Worm (Caenorhabditis elegans): Measurements from ENCODE around the gene ZK688.1.

The ZK688.1 gene

ce11 chrIII:7866189-7866588, 43.2 kb upstream of the ZK688.1 start, which contains the start of gene cup-4:
TSS of gene cup-4 (plus strand) at chrIII:7866489.
- no peak for TF ChIP-seq ets-4 (tag; optimal IDR thresholded peaks at IDR 0.05)
- TF ChIP-seq ceh-2 (tag; optimal IDR thresholded peaks at IDR 0.05) = no peak
- no peak for TF ChIP-seq ceh-6 (GFP tag; optimal IDR thresholded peaks at IDR 0.05)
- no peak for TF ChIP-seq nfya-1 (tag; optimal IDR thresholded peaks at IDR 0.05)
- no peak for TF ChIP-seq ztf-16 (tag; optimal IDR thresholded peaks at IDR 0.05)
- no peak for TF ChIP-seq ceh-19 (GFP tag; optimal IDR thresholded peaks at IDR 0.05)

ce11 chrIII:7872776-7873175, 36.6 kb upstream of the ZK688.1 start:
- no peak for TF ChIP-seq unc-3 (GFP tag; conservative IDR thresholded peaks at IDR 0.05)
- TF ChIP-seq unc-3 (tag; optimal IDR thresholded peaks at IDR 0.05) = no peak
- TF ChIP-seq pha-4 (tag; optimal IDR thresholded peaks at IDR 0.05) = no peak
- no peak for TF ChIP-seq Y22D7AL.16 (tag; optimal IDR thresholded peaks at IDR 0.05)
- no peak for TF ChIP-seq ceh-34 (tag; optimal IDR thresholded peaks at IDR 0.05)
- TF ChIP-seq dve-1 (tag; optimal IDR thresholded peaks at IDR 0.05) = no peak
- TF ChIP-seq che-1 (tag; optimal IDR thresholded peaks at IDR 0.05) = no peak

ce11 chrIII:7873481-7873880, 35.9 kb upstream of the ZK688.1 start, which contains the start of gene tyr-1:
TSS of gene tyr-1 (plus strand) at chrIII:7873781.
- TF ChIP-seq nhr-232 (tag; optimal IDR thresholded peaks at IDR 0.05) (no peak), elt-2 (tag; optimal IDR thresholded peaks at IDR 0.05) (no peak), ceh-22 (tag; optimal IDR thresholded peaks at IDR 0.05) (no peak), madf-2 (tag; optimal IDR thresholded peaks at IDR 0.05) (no peak), ceh-9 (tag; optimal IDR thresholded peaks at IDR 0.05) (no peak), K09A11.1 (tag; optimal IDR thresholded peaks at IDR 0.05; ENCODE audit: insufficient read depth) (no peak)

- TF ChIP-seq pax-1 (tag; optimal IDR thresholded peaks at IDR 0.05) (no peak), pag-3 (tag; optimal IDR thresholded peaks at IDR 0.05; ENCODE audit: borderline replicate concordance) (no peak), ceh-19 (GFP tag; optimal IDR thresholded peaks at IDR 0.05) (no peak), ceh-2 (tag; optimal IDR thresholded peaks at IDR 0.05) (no peak), nfya-1 (tag; optimal IDR thresholded peaks at IDR 0.05) (no peak), lin-11 (tag; optimal IDR thresholded peaks at IDR 0.05) (no peak), rnt-1 (tag; optimal IDR thresholded peaks at IDR 0.05) (no peak), unc-42 (tag; optimal IDR thresholded peaks at IDR 0.05) (no peak), pha-2 (tag; optimal IDR thresholded peaks at IDR 0.05) (no peak), T23F11.4 (GFP tag; optimal IDR thresholded peaks at IDR 0.05) (no peak), lim-6 (tag; optimal IDR thresholded peaks at IDR 0.05) (no peak), fax-1 (tag; optimal IDR thresholded peaks at IDR 0.05) (no peak), elt-2 (tag; optimal IDR thresholded peaks at IDR 0.05) (no peak)
Measured at ce11 chrIII:7877090-7877489, 32.3 kb upstream of the ZK688.1 start.

ce11 chrIII:7878852-7879329, 30.5 kb upstream of the ZK688.1 start, which contains the start of gene sup-18:
TSS of gene sup-18 (minus strand) at chrIII:7878902.
- TF ChIP-seq gmeb-2 (tag; optimal IDR thresholded peaks at IDR 0.05) (no peak), K02D7.2 (tag; optimal IDR thresholded peaks at IDR 0.05) (no peak), Y22D7AL.16 (tag; optimal IDR thresholded peaks at IDR 0.05) (no peak), sox-2 (GFP tag; IDR thresholded peaks at IDR 0.05) (no peak), ets-4 (tag; optimal IDR thresholded peaks at IDR 0.05) (no peak), unc-86 (tag; optimal IDR thresholded peaks at IDR 0.05) (no peak), fax-1 (tag; optimal IDR thresholded peaks at IDR 0.05) (no peak), ceh-31 (tag; optimal IDR thresholded peaks at IDR 0.05) (no peak), F13H6.1 (tag; optimal IDR thresholded peaks at IDR 0.05) (no peak), lim-6 (tag; optimal IDR thresholded peaks at IDR 0.05) (no peak), nhr-11 (tag; optimal IDR thresholded peaks at IDR 0.05) (no peak), ztf-16 (tag; optimal IDR thresholded peaks at IDR 0.05) (no peak), pha-4 (tag; optimal IDR thresholded peaks at IDR 0.05) (no peak), fkh-10 (GFP tag; optimal IDR thresholded peaks at IDR 0.05) (no peak), ttx-3 (tag; optimal IDR thresholded peaks at IDR 0.05) (no peak), hlh-30 (tag; optimal IDR thresholded peaks at IDR 0.05; ENCODE audit: insufficient read depth) (no peak), nfya-1 (tag; optimal IDR thresholded peaks at IDR 0.05) (no peak)

All from whole organism, late embryonic.